In genomic region chrIII:8867922-8868655, ce11 we compare ENCODE assay signal across 6 worm cellular contexts.
A peak's percentile ranks its signal among the peaks of the same experiment; 100 is the strongest.
TF ChIP-seq lines count a peak whose summit lies in the region.

No protein-coding gene starts in this region.

TF ChIP-seq in whole organism, L1 larva, 84 proteins besides CTCF, POLR2A, EP300 and RAD21 (continues in another document):
- TF ChIP-seq fos-1 (tag; optimal IDR thresholded peaks at IDR 0.05; lab: Kevin White, UChicago) (no peak), lin-14 (GFP tag; optimal IDR thresholded peaks at IDR 0.05; lab: Kevin White, UChicago) (peak; percentile 74), hpl-2 (GFP tag; optimal IDR thresholded peaks at IDR 0.05; lab: Kevin White, UChicago) (peak; percentile 39), elt-3 (tag; optimal IDR thresholded peaks at IDR 0.05; lab: Kevin White, UChicago) (peak in 5 of 6 experiments; percentile 57 to 90 (median 70)), mep-1 (tag; optimal IDR thresholded peaks at IDR 0.05; lab: Kevin White, UChicago) (peak; percentile 6), fkh-4 (tag; optimal IDR thresholded peaks at IDR 0.05; lab: Kevin White, UChicago; ENCODE audit: borderline replicate concordance) (no peak), lin-35 (GFP tag; optimal IDR thresholded peaks at IDR 0.05; lab: Kevin White, UChicago) (peak in 1 of 2 experiments; percentile 70), pqm-1 (tag; optimal IDR thresholded peaks at IDR 0.05; lab: Kevin White, UChicago) (peak; percentile 77), nhr-85 (tag; lab: Kevin White, UChicago) (peak; percentile 82), dpl-1 (GFP tag; optimal IDR thresholded peaks at IDR 0.05; lab: Kevin White, UChicago) (peak in 2 of 3 experiments; percentile 2 to 18), snu-23 (GFP tag; optimal IDR thresholded peaks at IDR 0.05; lab: Kevin White, UChicago) (peak; percentile 42), isw-1 (GFP tag; IDR thresholded peaks at IDR 0.05; lab: Robert Waterston, UW) (no peak), lsy-2 (tag; optimal IDR thresholded peaks at IDR 0.05; lab: Kevin White, UChicago) (peak; percentile 8 to 49), efl-1 (optimal IDR thresholded peaks at IDR 0.05; lab: Kevin White, UChicago) (no peak), efl-1 (GFP tag; optimal IDR thresholded peaks at IDR 0.05 in 1 of 2; lab: Kevin White, UChicago) (peak; percentile 5 to 86)

TF ChIP-seq in whole organism, L2 larva, 48 proteins besides CTCF, POLR2A, EP300 and RAD21 (continues in another document):
- TF ChIP-seq ztf-4 (tag; optimal IDR thresholded peaks at IDR 0.05; lab: Kevin White, UChicago) = no peak
- TF ChIP-seq nhr-10 (tag; optimal IDR thresholded peaks at IDR 0.05; lab: Kevin White, UChicago) = no peak
- TF ChIP-seq crh-2 (tag; optimal IDR thresholded peaks at IDR 0.05; lab: Kevin White, UChicago) = peak; percentile 78
- no peak for TF ChIP-seq unc-62 (GFP tag; optimal IDR thresholded peaks at IDR 0.05; lab: Kevin White, UChicago)
- peak; percentile 72 for TF ChIP-seq sma-3 (GFP tag; optimal IDR thresholded peaks at IDR 0.05; lab: Kevin White, UChicago)
- no peak for TF ChIP-seq ceh-82 (tag; optimal IDR thresholded peaks at IDR 0.05; lab: Kevin White, UChicago)
- peak; percentile 11 for TF ChIP-seq F13H6.1 (tag; optimal IDR thresholded peaks at IDR 0.05; lab: Kevin White, UChicago)
- TF ChIP-seq elt-3 (tag; optimal IDR thresholded peaks at IDR 0.05; lab: Kevin White, UChicago) = no peak
- TF ChIP-seq skn-1 (tag; optimal IDR thresholded peaks at IDR 0.05; lab: Kevin White, UChicago) = peak; percentile 25
- peak; percentile 83 for TF ChIP-seq sma-9 (GFP tag; optimal IDR thresholded peaks at IDR 0.05; lab: Kevin White, UChicago)
- TF ChIP-seq sma-9 (tag; optimal IDR thresholded peaks at IDR 0.05; lab: Kevin White, UChicago) = no peak
- peak; percentile 24 for TF ChIP-seq C34F6.9 (tag; optimal IDR thresholded peaks at IDR 0.05; lab: Kevin White, UChicago)
- no peak for TF ChIP-seq lin-39 (tag; optimal IDR thresholded peaks at IDR 0.05; lab: Kevin White, UChicago)
- no peak for TF ChIP-seq sem-4 (tag; optimal IDR thresholded peaks at IDR 0.05; lab: Kevin White, UChicago)
- TF ChIP-seq nhr-129 (tag; optimal IDR thresholded peaks at IDR 0.05; lab: Kevin White, UChicago) = peak; percentile 45
- TF ChIP-seq nhr-25 (tag; optimal IDR thresholded peaks at IDR 0.05; lab: Kevin White, UChicago) = peak; percentile 45

TF ChIP-seq in whole organism, L3 larva, 47 proteins besides CTCF, POLR2A, EP300 and RAD21 (continues in another document):
- TF ChIP-seq fkh-10 (GFP tag; optimal IDR thresholded peaks at IDR 0.05; lab: Kevin White, UChicago) (no peak), fkh-2 (tag; optimal IDR thresholded peaks at IDR 0.05; lab: Kevin White, UChicago) (no peak), skn-1 (tag; optimal IDR thresholded peaks at IDR 0.05; lab: Kevin White, UChicago) (no peak), snpc-4 (tag; optimal IDR thresholded peaks at IDR 0.05; lab: Kevin White, UChicago) (no peak), nhr-67 (tag; optimal IDR thresholded peaks at IDR 0.05; lab: Kevin White, UChicago) (no peak), pha-4 (tag; optimal IDR thresholded peaks at IDR 0.05; lab: Kevin White, UChicago) (peak; percentile 63), nhr-23 (tag; optimal IDR thresholded peaks at IDR 0.05; lab: Kevin White, UChicago) (peak; percentile 67), elt-2 (tag; optimal IDR thresholded peaks at IDR 0.05; lab: Kevin White, UChicago) (peak; percentile 88), mml-1 (tag; optimal IDR thresholded peaks at IDR 0.05; lab: Kevin White, UChicago) (no peak), jun-1 (tag; optimal IDR thresholded peaks at IDR 0.05; lab: Kevin White, UChicago) (peak; percentile 65), tbx-2 (tag; optimal IDR thresholded peaks at IDR 0.05; lab: Kevin White, UChicago) (no peak), ceh-9 (tag; optimal IDR thresholded peaks at IDR 0.05; lab: Kevin White, UChicago) (no peak), ztf-11 (tag; optimal IDR thresholded peaks at IDR 0.05; lab: Kevin White, UChicago) (no peak), nhr-77 (tag; optimal IDR thresholded peaks at IDR 0.05; lab: Kevin White, UChicago) (no peak), nhr-43 (tag; optimal IDR thresholded peaks at IDR 0.05; lab: Kevin White, UChicago; ENCODE audit: poor library complexity, severe bottlenecking) (peak; percentile 22), ceh-82 (tag; optimal IDR thresholded peaks at IDR 0.05; lab: Kevin White, UChicago) (no peak), lin-39 (tag; optimal IDR thresholded peaks at IDR 0.05; lab: Kevin White, UChicago) (no peak)

TF ChIP-seq in whole organism, L4 larva, 104 proteins besides CTCF, POLR2A, EP300 and RAD21 (continues in another document):
- no peak for TF ChIP-seq ZK546.5 (tag; optimal IDR thresholded peaks at IDR 0.05; lab: Kevin White, UChicago)
- TF ChIP-seq zfp-3 (GFP tag; conservative IDR thresholded peaks at IDR 0.05; lab: Robert Waterston, UW) = no peak
- TF ChIP-seq unc-39 (tag; optimal IDR thresholded peaks at IDR 0.05; lab: Kevin White, UChicago) = no peak
- no peak for TF ChIP-seq F26F4.8 (GFP tag; conservative IDR thresholded peaks at IDR 0.05; lab: Robert Waterston, UW)
- no peak for TF ChIP-seq Y105C5A.15 (GFP tag; IDR thresholded peaks at IDR 0.05; lab: Robert Waterston, UW)
- peak; percentile 61 for TF ChIP-seq mep-1 (tag; optimal IDR thresholded peaks at IDR 0.05; lab: Kevin White, UChicago)
- no peak for TF ChIP-seq ztf-7 (tag; optimal IDR thresholded peaks at IDR 0.05; lab: Kevin White, UChicago)
- TF ChIP-seq ctbp-1 (GFP tag; IDR thresholded peaks at IDR 0.05; lab: Robert Waterston, UW) = no peak
- peak; percentile 85 for TF ChIP-seq ama-1 (optimal IDR thresholded peaks at IDR 0.05; lab: Kevin White, UChicago)
- no peak for TF ChIP-seq Y75B8A.6 (GFP tag; IDR thresholded peaks at IDR 0.05; lab: Robert Waterston, UW)
- peak; percentile 89 for TF ChIP-seq pqm-1 (tag; optimal IDR thresholded peaks at IDR 0.05; lab: Kevin White, UChicago)
- TF ChIP-seq T26A8.4 (GFP tag; IDR thresholded peaks at IDR 0.05; lab: Robert Waterston, UW) = peak; percentile 43
- TF ChIP-seq mdl-1 (tag; optimal IDR thresholded peaks at IDR 0.05; lab: Kevin White, UChicago) = peak in 1 of 2 experiments; percentile 67
- TF ChIP-seq lim-7 (GFP tag; IDR thresholded peaks at IDR 0.05; lab: Robert Waterston, UW) = no peak
- no peak for TF ChIP-seq lin-29 (GFP tag; IDR thresholded peaks at IDR 0.05; lab: Robert Waterston, UW)
- TF ChIP-seq daf-16 (GFP tag; optimal IDR thresholded peaks at IDR 0.05; lab: Kevin White, UChicago) = no peak
- peak; percentile 96 for TF ChIP-seq daf-16 (tag; optimal IDR thresholded peaks at IDR 0.05; lab: Kevin White, UChicago)

TF ChIP-seq in whole organism, late embryonic, 69 proteins besides CTCF, POLR2A, EP300 and RAD21:
- TF ChIP-seq elt-2 (tag; optimal IDR thresholded peaks at IDR 0.05; lab: Kevin White, UChicago) (peak; percentile 17), sdc-2 (tag; optimal IDR thresholded peaks at IDR 0.05; lab: Kevin White, UChicago) (no peak)

TF ChIP-seq in whole organism, young adult, 124 proteins besides CTCF, POLR2A, EP300 and RAD21 (continues in another document):
- no peak for TF ChIP-seq Y53F4B.3 (GFP tag; IDR thresholded peaks at IDR 0.05; lab: Robert Waterston, UW)
- TF ChIP-seq hlh-26 (GFP tag; conservative IDR thresholded peaks at IDR 0.05; lab: Robert Waterston, UW) = no peak
- TF ChIP-seq atf-7 (tag; optimal IDR thresholded peaks at IDR 0.05; lab: Kevin White, UChicago) = no peak
- TF ChIP-seq egl-18 (GFP tag; IDR thresholded peaks at IDR 0.05; lab: Robert Waterston, UW) = no peak
- no peak for TF ChIP-seq F55B11.4 (tag; optimal IDR thresholded peaks at IDR 0.05; lab: Kevin White, UChicago; ENCODE audit: borderline replicate concordance, insufficient read depth)
- TF ChIP-seq Y95B8A.8 (GFP tag; IDR thresholded peaks at IDR 0.05; lab: Robert Waterston, UW) = no peak
- no peak for TF ChIP-seq ztf-22 (GFP tag; optimal IDR thresholded peaks at IDR 0.05; lab: Kevin White, UChicago)
- TF ChIP-seq hlh-12 (tag; optimal IDR thresholded peaks at IDR 0.05; lab: Kevin White, UChicago) = no peak
- TF ChIP-seq dpl-1 (GFP tag; optimal IDR thresholded peaks at IDR 0.05; lab: Kevin White, UChicago) = no peak
- no peak for TF ChIP-seq ztf-28 (GFP tag; IDR thresholded peaks at IDR 0.05; lab: Robert Waterston, UW)
- no peak for TF ChIP-seq B0019.2 (GFP tag; conservative IDR thresholded peaks at IDR 0.05; lab: Robert Waterston, UW)
- no peak for TF ChIP-seq ceh-58 (GFP tag; IDR thresholded peaks at IDR 0.05; lab: Robert Waterston, UW)
- TF ChIP-seq gei-17 (GFP tag; optimal IDR thresholded peaks at IDR 0.05; lab: Kevin White, UChicago) = no peak
- TF ChIP-seq K11D2.4 (GFP tag; IDR thresholded peaks at IDR 0.05; lab: Robert Waterston, UW) = no peak
- TF ChIP-seq tlf-1 (GFP tag; optimal IDR thresholded peaks at IDR 0.05; lab: Kevin White, UChicago) = no peak
- TF ChIP-seq tbx-9 (tag; optimal IDR thresholded peaks at IDR 0.05; lab: Kevin White, UChicago; ENCODE audit: borderline replicate concordance) = no peak
- TF ChIP-seq lin-54 (GFP tag; optimal IDR thresholded peaks at IDR 0.05; lab: Kevin White, UChicago) = no peak
- no peak for TF ChIP-seq mes-4 (tag; optimal IDR thresholded peaks at IDR 0.05; lab: Kevin White, UChicago)
- peak in 1 of 2 experiments; percentile 21 for TF ChIP-seq let-607 (tag; optimal IDR thresholded peaks at IDR 0.05; lab: Kevin White, UChicago)
- no peak for TF ChIP-seq ztf-26 (tag; optimal IDR thresholded peaks at IDR 0.05; lab: Kevin White, UChicago)
- no peak for TF ChIP-seq rec-8 (tag; optimal IDR thresholded peaks at IDR 0.05; lab: Kevin White, UChicago)
- TF ChIP-seq ztf-25 (GFP tag; IDR thresholded peaks at IDR 0.05; lab: Robert Waterston, UW) = no peak
- peak; percentile 75 for TF ChIP-seq zim-3 (tag; optimal IDR thresholded peaks at IDR 0.05; lab: Kevin White, UChicago)
- peak; percentile 46 for TF ChIP-seq tbp1 (GFP tag; optimal IDR thresholded peaks at IDR 0.05; lab: Kevin White, UChicago)
- peak; percentile 90 for TF ChIP-seq nhr-80 (tag; optimal IDR thresholded peaks at IDR 0.05; lab: Kevin White, UChicago)
- TF ChIP-seq lsl-1 (GFP tag; optimal IDR thresholded peaks at IDR 0.05; lab: Kevin White, UChicago) = no peak
- no peak for TF ChIP-seq fkh-3 (tag; optimal IDR thresholded peaks at IDR 0.05; lab: Kevin White, UChicago)
- no peak for TF ChIP-seq lir-1 (GFP tag; conservative IDR thresholded peaks at IDR 0.05; lab: Robert Waterston, UW)
- TF ChIP-seq aptf-2 (GFP tag; conservative IDR thresholded peaks at IDR 0.05; lab: Robert Waterston, UW) = 0 out of 2 replicates have a peak, but pooled peaks have one; percentile 46
- no peak for TF ChIP-seq B0336.3 (GFP tag; IDR thresholded peaks at IDR 0.05; lab: Robert Waterston, UW)
- TF ChIP-seq hsf-1 (GFP tag; IDR thresholded peaks at IDR 0.05; lab: Robert Waterston, UW) = no peak
- TF ChIP-seq snpc-3.4 (tag; optimal IDR thresholded peaks at IDR 0.05; lab: Kevin White, UChicago) = no peak
- TF ChIP-seq B0261.1 (tag; optimal IDR thresholded peaks at IDR 0.05; lab: Kevin White, UChicago) = no peak
- no peak for TF ChIP-seq madf-10 (tag; optimal IDR thresholded peaks at IDR 0.05; lab: Kevin White, UChicago)
- peak; percentile 56; the same call in 1 of the 2 replicates for TF ChIP-seq Y56A3A.18 (GFP tag; IDR thresholded peaks at IDR 0.05; lab: Robert Waterston, UW)
